Fruit fly (Drosophila melanogaster): ENCODE results near the gene Pfdn6.

The Pfdn6 gene

dm6 chr3L:19919981-19920380 is 3.5 kb upstream of the Pfdn6 start:
- TF ChIP-seq kay (GFP tag; ENCODE audit: borderline replicate concordance) = no peak
- peak; percentile 91 for TF ChIP-seq tj (GFP tag; optimal IDR thresholded peaks at IDR 0.05)
- TF ChIP-seq Crg-1 (GFP tag; optimal IDR thresholded peaks at IDR 0.05) = no peak

dm6 chr3L:19924771-19925304 is 1.4 kb downstream of the Pfdn6 start, which contains the start of gene Grasp65:
TSS of gene Grasp65 (plus strand) at chr3L:19924943.
- peak; percentile 17 for TF ChIP-seq CG11617 (GFP tag; optimal IDR thresholded peaks at IDR 0.05)
- TF ChIP-seq toe (GFP tag; optimal IDR thresholded peaks at IDR 0.05) = no peak
- TF ChIP-seq CG14711 (tag; optimal IDR thresholded peaks at IDR 0.05) = no peak
- peak; percentile 31 for TF ChIP-seq CG7101 (tag; optimal IDR thresholded peaks at IDR 0.05)
- no peak for TF ChIP-seq ovo (GFP tag; optimal IDR thresholded peaks at IDR 0.05)
- TF ChIP-seq cnc (optimal IDR thresholded peaks at IDR 0.05) = no peak
- peak; percentile 27 for TF ChIP-seq cic (GFP tag; optimal IDR thresholded peaks at IDR 0.05)
- TF ChIP-seq Crg-1 (GFP tag; optimal IDR thresholded peaks at IDR 0.05) = no peak
- no peak for TF ChIP-seq Clk (GFP tag; optimal IDR thresholded peaks at IDR 0.05)
- TF ChIP-seq CG33017 (tag; optimal IDR thresholded peaks at IDR 0.05) = peak; percentile 13
- TF ChIP-seq Hr96 (GFP tag; optimal IDR thresholded peaks at IDR 0.05) = no peak
- TF ChIP-seq bab1 (GFP tag; optimal IDR thresholded peaks at IDR 0.05) = peak; percentile 67
- no peak for TF ChIP-seq Mnt (GFP tag; optimal IDR thresholded peaks at IDR 0.05)
- TF ChIP-seq tj (GFP tag; optimal IDR thresholded peaks at IDR 0.05) = peak; percentile 22
- no peak for TF ChIP-seq pad (GFP tag; optimal IDR thresholded peaks at IDR 0.05)
- no peak for TF ChIP-seq CG5204 (GFP tag; optimal IDR thresholded peaks at IDR 0.05)
- no peak for TF ChIP-seq CG1620 (GFP tag; optimal IDR thresholded peaks at IDR 0.05)
- no peak for TF ChIP-seq kay (GFP tag; ENCODE audit: borderline replicate concordance)
- no peak for TF ChIP-seq CG12768 (GFP tag; optimal IDR thresholded peaks at IDR 0.05)
- peak; percentile 4 for TF ChIP-seq CG7045 (GFP tag; optimal IDR thresholded peaks at IDR 0.05)

- TF ChIP-seq CG12768 (GFP tag; optimal IDR thresholded peaks at IDR 0.05) = peak; percentile 43
- no peak for TF ChIP-seq kay (GFP tag; ENCODE audit: borderline replicate concordance)
- TF ChIP-seq bab1 (GFP tag; optimal IDR thresholded peaks at IDR 0.05) = peak; percentile 66
- peak; percentile 42 for TF ChIP-seq CG7045 (GFP tag; optimal IDR thresholded peaks at IDR 0.05)
- TF ChIP-seq CG14711 (tag; optimal IDR thresholded peaks at IDR 0.05) = peak; percentile 74
- TF ChIP-seq tj (GFP tag; optimal IDR thresholded peaks at IDR 0.05) = peak; percentile 7
- no peak for TF ChIP-seq CG5204 (GFP tag; optimal IDR thresholded peaks at IDR 0.05)
- TF ChIP-seq Clk (GFP tag; optimal IDR thresholded peaks at IDR 0.05) = peak; percentile 28
- TF ChIP-seq Mnt (GFP tag; optimal IDR thresholded peaks at IDR 0.05) = no peak
- TF ChIP-seq CG1620 (GFP tag; optimal IDR thresholded peaks at IDR 0.05) = peak; percentile 79
- peak; percentile 63 for TF ChIP-seq Hr96 (GFP tag; optimal IDR thresholded peaks at IDR 0.05)
- peak; percentile 65 for TF ChIP-seq CG33017 (tag; optimal IDR thresholded peaks at IDR 0.05)
- peak; percentile 62 for TF ChIP-seq CG11617 (GFP tag; optimal IDR thresholded peaks at IDR 0.05)
- peak; percentile 6 for TF ChIP-seq Crg-1 (GFP tag; optimal IDR thresholded peaks at IDR 0.05)
- TF ChIP-seq ovo (GFP tag; optimal IDR thresholded peaks at IDR 0.05) = peak; percentile 31
- TF ChIP-seq toe (GFP tag; optimal IDR thresholded peaks at IDR 0.05) = peak; percentile 76
- TF ChIP-seq cnc (optimal IDR thresholded peaks at IDR 0.05) = no peak
- TF ChIP-seq CG7101 (tag; optimal IDR thresholded peaks at IDR 0.05) = peak; percentile 75
- no peak for TF ChIP-seq cic (GFP tag; optimal IDR thresholded peaks at IDR 0.05)
- TF ChIP-seq pad (GFP tag; optimal IDR thresholded peaks at IDR 0.05) = no peak
Measured at dm6 chr3L:19928435-19929011, 5.1 kb downstream of the Pfdn6 start, which contains the start of the genes CG8004 and RhoGDI. TSS of gene CG8004 (minus strand) at chr3L:19928508. TSS of gene RhoGDI (plus strand) at chr3L:19928743.

- TF ChIP-seq CG11617 (GFP tag; optimal IDR thresholded peaks at IDR 0.05) = peak; percentile 26
- TF ChIP-seq CG14711 (tag; optimal IDR thresholded peaks at IDR 0.05) = peak; percentile 23
- no peak for TF ChIP-seq bab1 (GFP tag; optimal IDR thresholded peaks at IDR 0.05)
- no peak for TF ChIP-seq Mnt (GFP tag; optimal IDR thresholded peaks at IDR 0.05)
- no peak for TF ChIP-seq CG12768 (GFP tag; optimal IDR thresholded peaks at IDR 0.05)
- peak; percentile 19 for TF ChIP-seq cic (GFP tag; optimal IDR thresholded peaks at IDR 0.05)
- no peak for TF ChIP-seq Hr96 (GFP tag; optimal IDR thresholded peaks at IDR 0.05)
- TF ChIP-seq CG7101 (tag; optimal IDR thresholded peaks at IDR 0.05) = peak; percentile 10
- TF ChIP-seq tj (GFP tag; optimal IDR thresholded peaks at IDR 0.05) = peak; percentile 19
Measured at dm6 chr3L:19929051-19929718, 5.7 kb downstream of the Pfdn6 start.

- TF ChIP-seq pad (GFP tag; optimal IDR thresholded peaks at IDR 0.05) = no peak
- no peak for TF ChIP-seq cnc (optimal IDR thresholded peaks at IDR 0.05)
- TF ChIP-seq CG5204 (GFP tag; optimal IDR thresholded peaks at IDR 0.05) = no peak
- no peak for TF ChIP-seq CG33017 (tag; optimal IDR thresholded peaks at IDR 0.05)
- peak; percentile 17 for TF ChIP-seq ovo (GFP tag; optimal IDR thresholded peaks at IDR 0.05)
- TF ChIP-seq CG11617 (GFP tag; optimal IDR thresholded peaks at IDR 0.05) = no peak
- TF ChIP-seq CG7101 (tag; optimal IDR thresholded peaks at IDR 0.05) = no peak
- TF ChIP-seq CG12768 (GFP tag; optimal IDR thresholded peaks at IDR 0.05) = peak; percentile 54
- TF ChIP-seq Mnt (GFP tag; optimal IDR thresholded peaks at IDR 0.05) = peak; percentile 56
- peak; percentile 89 for TF ChIP-seq cic (GFP tag; optimal IDR thresholded peaks at IDR 0.05)
- peak; percentile 97 for TF ChIP-seq kay (GFP tag; ENCODE audit: borderline replicate concordance)
- TF ChIP-seq Crg-1 (GFP tag; optimal IDR thresholded peaks at IDR 0.05) = no peak
- TF ChIP-seq CG1620 (GFP tag; optimal IDR thresholded peaks at IDR 0.05) = no peak
- TF ChIP-seq CG14711 (tag; optimal IDR thresholded peaks at IDR 0.05) = no peak
- TF ChIP-seq tj (GFP tag; optimal IDR thresholded peaks at IDR 0.05) = no peak
- TF ChIP-seq bab1 (GFP tag; optimal IDR thresholded peaks at IDR 0.05) = no peak
- TF ChIP-seq toe (GFP tag; optimal IDR thresholded peaks at IDR 0.05) = no peak
- TF ChIP-seq Clk (GFP tag; optimal IDR thresholded peaks at IDR 0.05) = no peak
- no peak for TF ChIP-seq Hr96 (GFP tag; optimal IDR thresholded peaks at IDR 0.05)
- peak; percentile 30 for TF ChIP-seq CG7045 (GFP tag; optimal IDR thresholded peaks at IDR 0.05)
Measured at dm6 chr3L:19929719-19930334, 6.4 kb downstream of the Pfdn6 start.

All from whole organism, adult.